Worm (Caenorhabditis elegans): ENCODE measurements around the gene thk-1.

thk-1 gene

DNA sequence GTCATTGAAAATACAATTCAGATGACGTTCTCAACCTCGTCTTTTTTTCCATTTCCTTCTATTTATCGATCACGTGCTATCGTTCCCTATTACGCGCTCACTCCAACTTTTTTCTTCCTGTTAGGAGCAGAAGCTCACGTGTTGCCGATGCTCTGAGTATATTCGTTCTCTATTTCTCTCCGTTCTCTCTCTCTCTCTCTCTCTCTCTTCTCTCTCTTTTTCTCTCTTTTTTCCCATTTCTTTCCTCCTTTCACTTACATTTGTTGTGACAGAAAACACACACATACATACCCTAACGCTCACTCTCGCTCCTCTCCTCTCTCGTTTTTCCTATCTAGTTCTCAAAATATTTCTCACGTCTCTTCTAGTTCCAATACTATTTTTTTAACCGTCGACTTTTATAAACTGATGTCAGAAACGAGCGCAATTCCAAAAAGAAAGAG, 29.0 kb downstream of the thk-1 start (continued):
- TF ChIP-seq daf-19 (GFP tag; conservative IDR thresholded peaks at IDR 0.05) (no peak), nhr-28 (tag; optimal IDR thresholded peaks at IDR 0.05) (peak; percentile 90), nhr-25 (tag; optimal IDR thresholded peaks at IDR 0.05; ENCODE audit: borderline replicate concordance, insufficient read depth) (peak; percentile 37), ceh-82 (tag; optimal IDR thresholded peaks at IDR 0.05) (no peak), R02D3.7 (tag; optimal IDR thresholded peaks at IDR 0.05) (no peak), F26F4.8 (GFP tag; conservative IDR thresholded peaks at IDR 0.05) (no peak), nhr-11 (tag; optimal IDR thresholded peaks at IDR 0.05) (peak; percentile 96), nhr-77 (tag; optimal IDR thresholded peaks at IDR 0.05) (peak; percentile 82), nhr-48 (tag; optimal IDR thresholded peaks at IDR 0.05) (peak; percentile 92), zip-11 (GFP tag; IDR thresholded peaks at IDR 0.05) (no peak), cey-2 (tag; optimal IDR thresholded peaks at IDR 0.05; ENCODE audit: borderline replicate concordance, insufficient read depth) (peak; percentile 52), Y5F2A.4 (GFP tag; optimal IDR thresholded peaks at IDR 0.05) (no peak), saeg-2 (GFP tag; IDR thresholded peaks at IDR 0.05) (0 out of 2 replicates have a peak, but pooled peaks have one; percentile 56), nhr-76 (tag; optimal IDR thresholded peaks at IDR 0.05) (no peak), hif-1 (tag; optimal IDR thresholded peaks at IDR 0.05) (peak; percentile 33 to 83), dpl-1 (GFP tag; optimal IDR thresholded peaks at IDR 0.05) (peak; percentile 61), F44E2.7 (GFP tag; IDR thresholded peaks at IDR 0.05) (no peak), lir-3 (tag; optimal IDR thresholded peaks at IDR 0.05) (no peak), lin-29 (GFP tag; IDR thresholded peaks at IDR 0.05) (no peak), aly-2 (tag; optimal IDR thresholded peaks at IDR 0.05) (no peak), T20F7.1 (GFP tag; optimal IDR thresholded peaks at IDR 0.05) (peak; percentile 80), daf-16 (GFP tag; optimal IDR thresholded peaks at IDR 0.05) (peak; percentile 48 to 65), daf-16 (tag; optimal IDR thresholded peaks at IDR 0.05) (peak; percentile 67), skn-1 (tag; optimal IDR thresholded peaks at IDR 0.05) (no peak), gei-8 (GFP tag; optimal IDR thresholded peaks at IDR 0.05) (peak; percentile 73), spr-1 (tag; optimal IDR thresholded peaks at IDR 0.05) (peak; percentile 73), rbr-2 (tag; optimal IDR thresholded peaks at IDR 0.05) (peak; percentile 91), mdl-1 (tag; optimal IDR thresholded peaks at IDR 0.05) (peak; percentile 71 to 99), egl-27 (tag; optimal IDR thresholded peaks at IDR 0.05) (no peak), duxl-1 (tag; optimal IDR thresholded peaks at IDR 0.05; ENCODE audit: poor library complexity) (peak; percentile 17), ceh-28 (tag; optimal IDR thresholded peaks at IDR 0.05) (no peak), ces-1 (GFP tag; optimal IDR thresholded peaks at IDR 0.05) (no peak), nhr-42 (GFP tag; IDR thresholded peaks at IDR 0.05) (no peak), dmd-8 (GFP tag; IDR thresholded peaks at IDR 0.05) (no peak), T26A8.4 (GFP tag; IDR thresholded peaks at IDR 0.05) (peak; percentile 43; the same call in 1 of the 2 replicates), F37D6.2 (tag; optimal IDR thresholded peaks at IDR 0.05) (peak; percentile 77), Y48G9A.11 (GFP tag; IDR thresholded peaks at IDR 0.05) (no peak), arid-1 (GFP tag; conservative IDR thresholded peaks at IDR 0.05) (no peak), lin-38 (GFP tag; IDR thresholded peaks at IDR 0.05) (peak; percentile 56), madf-9 (GFP tag; conservative IDR thresholded peaks at IDR 0.05) (no peak), snpc-1.2 (GFP tag; IDR thresholded peaks at IDR 0.05) (no peak), zip-2 (tag; optimal IDR thresholded peaks at IDR 0.05) (no peak), ceh-20 (GFP tag; IDR thresholded peaks at IDR 0.05) (peak; percentile 93), lin-39 (tag; optimal IDR thresholded peaks at IDR 0.05) (no peak), ceh-32 (tag; optimal IDR thresholded peaks at IDR 0.05; ENCODE audit: poor library complexity) (no peak), php-3 (GFP tag; IDR thresholded peaks at IDR 0.05) (peak; percentile 45; the same call in 1 of the 2 replicates), F10B5.3 (tag; optimal IDR thresholded peaks at IDR 0.05) (no peak), ctbp-1 (GFP tag; IDR thresholded peaks at IDR 0.05) (peak; percentile 91), hlh-11 (tag; optimal IDR thresholded peaks at IDR 0.05) (peak; percentile 96), nhr-111 (GFP tag; optimal IDR thresholded peaks at IDR 0.05) (no peak), aha-1 (tag) (peak; percentile 99), tra-1 (GFP tag; IDR thresholded peaks at IDR 0.05) (peak; percentile 93)
